Fruit fly (Drosophila melanogaster): ENCODE measurements around the gene CG6813.

CG6813 gene

dm6 chr3R:11623025-11623424 lies 3.4 kb downstream of the CG6813 start, which contains the start of gene CG14711 (continued):
- TF ChIP-seq CG3726 (GFP tag; IDR thresholded peaks at IDR 0.05): peak; percentile 76; the same call in 2 of the 3 replicates
- TF ChIP-seq Stat92E (GFP tag; optimal IDR thresholded peaks at IDR 0.05): peak in 1 of 3 experiments; percentile 71
- TF ChIP-seq CG18599 (GFP tag; optimal IDR thresholded peaks at IDR 0.05): no peak
- TF ChIP-seq Ravus (GFP tag; IDR thresholded peaks at IDR 0.05): no peak
- TF ChIP-seq CG14667 (GFP tag; IDR thresholded peaks at IDR 0.05): peak; percentile 52; the same call in 1 of the 2 replicates
- peak; percentile 87 for TF ChIP-seq CG3847 (GFP tag; IDR thresholded peaks at IDR 0.05)
- TF ChIP-seq dmrt11E (tag; optimal IDR thresholded peaks at IDR 0.05): peak; percentile 86
- no peak for TF ChIP-seq pfk (GFP tag; optimal IDR thresholded peaks at IDR 0.05)
- TF ChIP-seq CG2875 (GFP tag; optimal IDR thresholded peaks at IDR 0.05): peak; percentile 74
- TF ChIP-seq gce (GFP tag; IDR thresholded peaks at IDR 0.05): peak; percentile 74; the same call in 1 of the 3 replicates
- TF ChIP-seq CG11456 (GFP tag; IDR thresholded peaks at IDR 0.05): peak; percentile 85
- TF ChIP-seq NC2β (GFP tag; optimal IDR thresholded peaks at IDR 0.05): peak; percentile 50
- TF ChIP-seq gsb-n (tag; optimal IDR thresholded peaks at IDR 0.05): no peak
- peak; percentile 75 for TF ChIP-seq Fer2 (tag; optimal IDR thresholded peaks at IDR 0.05)
- peak; percentile 80 for TF ChIP-seq ems (GFP tag; optimal IDR thresholded peaks at IDR 0.05)
- TF ChIP-seq CG15073 (GFP tag; optimal IDR thresholded peaks at IDR 0.05): peak; percentile 64
- TF ChIP-seq ttk (GFP tag; IDR thresholded peaks at IDR 0.05): peak; percentile 72
- peak; percentile 84 for TF ChIP-seq CG3065 (GFP tag; optimal IDR thresholded peaks at IDR 0.05)
- peak; percentile 67; the same call in 2 of the 3 replicates for TF ChIP-seq B-H1 (GFP tag; IDR thresholded peaks at IDR 0.05)
- peak; percentile 80 for TF ChIP-seq BtbVII (GFP tag; optimal IDR thresholded peaks at IDR 0.05)
- peak; percentile 94 for TF ChIP-seq Med (GFP tag)
- TF ChIP-seq CG13624 (GFP tag; optimal IDR thresholded peaks at IDR 0.05): peak; percentile 53
- TF ChIP-seq CG6654 (GFP tag; optimal IDR thresholded peaks at IDR 0.05): peak; percentile 34
- peak; percentile 75 for TF ChIP-seq BEAF-32 (GFP tag; optimal IDR thresholded peaks at IDR 0.05)
- TF ChIP-seq sc (optimal IDR thresholded peaks at IDR 0.05): no peak
- peak; percentile 24 for TF ChIP-seq sc (GFP tag; optimal IDR thresholded peaks at IDR 0.05)
- TF ChIP-seq Hand (GFP tag; optimal IDR thresholded peaks at IDR 0.05): peak; percentile 53
- peak; percentile 85 for TF ChIP-seq CG10654 (GFP tag; optimal IDR thresholded peaks at IDR 0.05)
- TF ChIP-seq kah (GFP tag; optimal IDR thresholded peaks at IDR 0.05): peak; percentile 56
- TF ChIP-seq CG8290 (GFP tag; optimal IDR thresholded peaks at IDR 0.05): peak; percentile 64
- TF ChIP-seq CG8290 (tag; optimal IDR thresholded peaks at IDR 0.05): peak in 1 of 2 experiments; percentile 76
- TF ChIP-seq Lpt (GFP tag; optimal IDR thresholded peaks at IDR 0.05): no peak
- TF ChIP-seq sim (GFP tag; IDR thresholded peaks at IDR 0.05): peak; percentile 72
- TF ChIP-seq CG1647 (GFP tag; optimal IDR thresholded peaks at IDR 0.05): peak; percentile 67
- TF ChIP-seq CG4820 (GFP tag; optimal IDR thresholded peaks at IDR 0.05): peak; percentile 83
- peak; percentile 6 for TF ChIP-seq CTCF (GFP tag; optimal IDR thresholded peaks at IDR 0.05)
- no peak for TF ChIP-seq pita (GFP tag; optimal IDR thresholded peaks at IDR 0.05)
- no peak for TF ChIP-seq ab (GFP tag; optimal IDR thresholded peaks at IDR 0.05)
- TF ChIP-seq yki (optimal IDR thresholded peaks at IDR 0.05): no peak
- TF ChIP-seq toy (GFP tag; IDR thresholded peaks at IDR 0.05): no peak
- peak; percentile 73 for TF ChIP-seq bbx (GFP tag; IDR thresholded peaks at IDR 0.05; ENCODE audit: partially characterized antibody)
- peak; percentile 65 for TF ChIP-seq CG17912 (GFP tag; optimal IDR thresholded peaks at IDR 0.05)
- peak; percentile 88 for TF ChIP-seq CG14014 (GFP tag; IDR thresholded peaks at IDR 0.05)
- TF ChIP-seq CG10979 (tag; optimal IDR thresholded peaks at IDR 0.05): peak; percentile 81
- TF ChIP-seq Elba2 (GFP tag; optimal IDR thresholded peaks at IDR 0.05): no peak
- TF ChIP-seq lilli (GFP tag; optimal IDR thresholded peaks at IDR 0.05): peak; percentile 91
- TF ChIP-seq Xrp1 (GFP tag; IDR thresholded peaks at IDR 0.05): peak; percentile 92
- TF ChIP-seq h (optimal IDR thresholded peaks at IDR 0.05): no peak
- peak; percentile 86 for TF ChIP-seq ind (GFP tag; optimal IDR thresholded peaks at IDR 0.05)
- peak; percentile 88 for TF ChIP-seq CG2120 (GFP tag; optimal IDR thresholded peaks at IDR 0.05)
- peak; percentile 87 for TF ChIP-seq CG34224 (GFP tag; IDR thresholded peaks at IDR 0.05; ENCODE audit: partially characterized antibody)
- peak; percentile 81 for TF ChIP-seq rib (GFP tag; IDR thresholded peaks at IDR 0.05)
- peak; percentile 85 for TF ChIP-seq CG15696 (tag; optimal IDR thresholded peaks at IDR 0.05)

Data from whole organism, embryonic.